Fruit fly (Drosophila melanogaster) whole organism, wandering third instar larva: ENCODE results near the gene RSG7.

Source experiments
- Abd-B ChIP-seq: fragments of >200 bp; optimal IDR thresholded peaks from 2 replicates; lab custom pipeline; 2017; ENCODE audit warnings: missing biosample characterization, missing genetic modification characterization
- CG32264 ChIP-seq: fragments of 200-800 bp; sonication (Bioruptor generic); optimal IDR thresholded peaks from 2 replicates; lab custom pipeline; 2016; ENCODE audit warnings: missing biosample characterization, missing genetic modification characterization
- CG9705 ChIP-seq: fragments of 200-800 bp; sonication (Bioruptor generic); optimal IDR thresholded peaks from 2 replicates; lab custom pipeline; 2018; ENCODE audit warnings: missing biosample characterization, mild to moderate bottlenecking, missing genetic modification characterization
- CrebA ChIP-seq: fragments of 200-800 bp; sonication (Bioruptor generic); optimal IDR thresholded peaks from 2 replicates; lab custom pipeline; 2016; ENCODE audit warnings: missing biosample characterization, mild to moderate bottlenecking, missing genetic modification characterization, borderline replicate concordance
- Dfd ChIP-seq: fragments of >200 bp; optimal IDR thresholded peaks from 2 replicates; lab custom pipeline; 2017; ENCODE audit warnings: missing biosample characterization, missing genetic modification characterization
- GATAd ChIP-seq: sonication (Bioruptor generic); optimal IDR thresholded peaks from 2 replicates; lab custom pipeline; 2016; ENCODE audit warnings: missing biosample characterization, missing genetic modification characterization
- HLH106 ChIP-seq: fragments of 200-800 bp; optimal IDR thresholded peaks from 3 replicates; lab custom pipeline; 2019; ENCODE audit warnings: missing biosample characterization, mild to moderate bottlenecking, missing genetic modification characterization, moderate library complexity
- Hr83 ChIP-seq: fragments of 200-300 bp; sonication (Bioruptor generic); optimal IDR thresholded peaks from 2 replicates; lab custom pipeline; 2016; ENCODE audit warnings: missing biosample characterization, mild to moderate bottlenecking, missing genetic modification characterization, moderate library complexity; ENCODE audit not compliant: poor library complexity, severe bottlenecking
- Mio ChIP-seq: sonication (Bioruptor generic); optimal IDR thresholded peaks from 2 replicates; lab custom pipeline; 2016; ENCODE audit warnings: missing biosample characterization, missing genetic modification characterization
- Myc ChIP-seq: fragments of >200 bp; optimal IDR thresholded peaks from 2 replicates; lab custom pipeline; 2017
- N ChIP-seq: fragments of >200 bp; optimal IDR thresholded peaks from 2 replicates; lab custom pipeline; 2018; ENCODE audit warnings: missing biosample characterization, missing external identifiers, missing genetic modification characterization
- OdsH ChIP-seq: fragments of 200-800 bp; sonication (Bioruptor generic); optimal IDR thresholded peaks from 2 replicates; lab custom pipeline; 2016; ENCODE audit warnings: missing biosample characterization, mild to moderate bottlenecking, missing genetic modification characterization
- Rel ChIP-seq, 2 experiments: fragments of 200-800 bp; sonication (Bioruptor generic) in 1 of 2; optimal IDR thresholded peaks; 2 replicates in 1 of 2; 3 replicates in 1 of 2; lab custom pipeline; 2016 to 2019; ENCODE audit warnings: mild to moderate bottlenecking in 2 of 2, missing biosample characterization in 2 of 2, missing genetic modification characterization in 2 of 2, moderate library complexity in 1 of 2
- Sp1 ChIP-seq: fragments of 200-800 bp; sonication (Bioruptor generic); optimal IDR thresholded peaks from 3 replicates; lab custom pipeline; 2019; ENCODE audit warnings: missing biosample characterization, mild to moderate bottlenecking, missing genetic modification characterization, moderate library complexity
- Vsx2 ChIP-seq: fragments of 200-300, 225-300 bp; sonication (Bioruptor generic); optimal IDR thresholded peaks from 2 replicates; lab custom pipeline; 2018; ENCODE audit warnings: missing biosample characterization, missing genetic modification characterization; ENCODE audit not compliant: partially characterized antibody
- br ChIP-seq: fragments of 200-800 bp; sonication (Bioruptor generic); optimal IDR thresholded peaks from 2 replicates; lab custom pipeline; 2016; ENCODE audit warnings: missing biosample characterization, missing genetic modification characterization
- brk ChIP-seq: fragments of 200-800 bp; sonication (Bioruptor generic); optimal IDR thresholded peaks from 2 replicates; lab custom pipeline; 2016; ENCODE audit warnings: missing biosample characterization, mild to moderate bottlenecking, missing genetic modification characterization
- dl ChIP-seq, 2 experiments: fragments of 175-275, 200-275 bp in 1 of 2; fragments of 200-275 bp in 1 of 2; sonication (Bioruptor generic); optimal IDR thresholded peaks; lab custom pipeline; 2018; ENCODE audit warnings: mild to moderate bottlenecking in 2 of 2, missing biosample characterization in 2 of 2, missing genetic modification characterization in 2 of 2, moderate library complexity in 2 of 2; ENCODE audit not compliant: partially characterized antibody in 2 of 2, insufficient read depth in 1 of 2
- dmrt93B ChIP-seq: fragments of 200-800 bp; sonication (Bioruptor generic); optimal IDR thresholded peaks from 2 replicates; lab custom pipeline; 2018; ENCODE audit warnings: missing biosample characterization, mild to moderate bottlenecking, missing genetic modification characterization
- ey ChIP-seq: fragments of 200-800 bp; sonication (Bioruptor generic); optimal IDR thresholded peaks from 2 replicates; lab custom pipeline; 2016; ENCODE audit warnings: missing biosample characterization, missing genetic modification characterization
- foxo ChIP-seq, 2 experiments: fragments of 200-800 bp; sonication (Bioruptor generic); optimal IDR thresholded peaks; 2 replicates in 1 of 2; 3 replicates in 1 of 2; lab custom pipeline; 2016 to 2017; ENCODE audit warnings: missing biosample characterization in 2 of 2, missing genetic modification characterization in 2 of 2
- fru ChIP-seq: fragments of 200-800 bp; sonication (Bioruptor generic); optimal IDR thresholded peaks from 3 replicates; lab custom pipeline; 2016; ENCODE audit warnings: missing biosample characterization, mild to moderate bottlenecking, missing genetic modification characterization
- h ChIP-seq: fragments of 200-800 bp; sonication (Bioruptor generic); optimal IDR thresholded peaks from 3 replicates; lab custom pipeline; 2016; ENCODE audit warnings: missing biosample characterization, mild to moderate bottlenecking, missing genetic modification characterization
- jim ChIP-seq: fragments of 175-275, 200-325 bp; sonication (Bioruptor generic); optimal IDR thresholded peaks from 2 replicates; lab custom pipeline; 2016; ENCODE audit warnings: missing biosample characterization, mild to moderate bottlenecking, missing genetic modification characterization
- lola ChIP-seq: fragments of >200 bp; optimal IDR thresholded peaks from 2 replicates; lab custom pipeline; 2017; ENCODE audit warnings: missing biosample characterization, missing genetic modification characterization
- pan ChIP-seq: fragments of >200 bp; optimal IDR thresholded peaks from 2 replicates; lab custom pipeline; 2017
- psq ChIP-seq: fragments of 200-800 bp; sonication (Bioruptor generic); optimal IDR thresholded peaks from 3 replicates; lab custom pipeline; 2017; ENCODE audit warnings: missing biosample characterization, mild to moderate bottlenecking, missing genetic modification characterization, moderate library complexity
- rgr ChIP-seq: fragments of 200-800 bp; sonication (Bioruptor generic); optimal IDR thresholded peaks from 3 replicates; lab custom pipeline; 2016; ENCODE audit warnings: missing biosample characterization, mild to moderate bottlenecking, missing genetic modification characterization
- sv ChIP-seq: fragments of 200-800 bp; sonication (Bioruptor generic); optimal IDR thresholded peaks from 3 replicates; lab custom pipeline; 2016; ENCODE audit warnings: missing biosample characterization, missing genetic modification characterization
- tai ChIP-seq: sonication (Bioruptor generic); optimal IDR thresholded peaks from 2 replicates; lab custom pipeline; 2016; ENCODE audit warnings: missing biosample characterization, missing genetic modification characterization
- usp ChIP-seq: fragments of >200 bp; optimal IDR thresholded peaks from 2 replicates; lab custom pipeline; 2017; ENCODE audit warnings: missing biosample characterization, missing genetic modification characterization

The RSG7 gene

dm6 chrX:16818186-16818585 lies 26.0 kb downstream of the RSG7 start:
- no peak for TF ChIP-seq Rel (GFP tag; optimal IDR thresholded peaks at IDR 0.05; lab: Kevin White, UChicago)
- peak; percentile 31 for TF ChIP-seq Rel (tag; optimal IDR thresholded peaks at IDR 0.05; lab: Kevin White, UChicago)
- TF ChIP-seq N (GFP tag; lab: Kevin White, UChicago), result no peak

- no peak for TF ChIP-seq Rel (GFP tag; optimal IDR thresholded peaks at IDR 0.05; lab: Kevin White, UChicago)
- no peak for TF ChIP-seq Rel (tag; optimal IDR thresholded peaks at IDR 0.05; lab: Kevin White, UChicago)
- no peak for TF ChIP-seq usp
- TF ChIP-seq Myc (lab: Kevin White, UChicago), result peak; percentile 70
- TF ChIP-seq brk, result no peak
Measured at dm6 chrX:16816500-16816899, 27.7 kb downstream of the RSG7 start.

- TF ChIP-seq foxo (GFP tag; optimal IDR thresholded peaks at IDR 0.05; lab: Kevin White, UChicago) (peak in 1 of 2 experiments; percentile 3), Rel (GFP tag; optimal IDR thresholded peaks at IDR 0.05; lab: Kevin White, UChicago) (no peak), Rel (tag; optimal IDR thresholded peaks at IDR 0.05; lab: Kevin White, UChicago) (no peak), CrebA (GFP tag; lab: Kevin White, UChicago) (no peak)
Measured at dm6 chrX:16815168-16815567, 29.1 kb downstream of the RSG7 start.

- TF ChIP-seq CG32264 (GFP tag; lab: Kevin White, UChicago), result no peak
- peak in 1 of 2 experiments; percentile 4 for TF ChIP-seq foxo (GFP tag; optimal IDR thresholded peaks at IDR 0.05; lab: Kevin White, UChicago)
- TF ChIP-seq h (GFP tag; lab: Kevin White, UChicago), result no peak
- no peak for TF ChIP-seq sv (GFP tag; lab: Kevin White, UChicago)
- no peak for TF ChIP-seq Vsx2 (GFP tag; lab: Kevin White, UChicago)
- no peak for TF ChIP-seq psq (GFP tag; lab: Kevin White, UChicago)
- TF ChIP-seq dl (GFP tag; optimal IDR thresholded peaks at IDR 0.05; lab: Kevin White, UChicago; ENCODE audit: insufficient read depth in 1 of 2, partially characterized antibody in 2 of 2), result no peak
Measured at dm6 chrX:16814351-16814750, 29.9 kb downstream of the RSG7 start.

dm6 chrX:16813226-16813625 lies 31.0 kb downstream of the RSG7 start:
- no peak for TF ChIP-seq lola
- TF ChIP-seq CrebA (GFP tag; lab: Kevin White, UChicago), result no peak
- TF ChIP-seq Hr83, result no peak
- no peak for TF ChIP-seq CG32264 (GFP tag; lab: Kevin White, UChicago)

dm6 chrX:16811213-16811749 lies 33.0 kb downstream of the RSG7 start, which contains the start of gene CG4829:
CG4829 (plus strand) TSS chrX:16811699.
- TF ChIP-seq fru (GFP tag; lab: Kevin White, UChicago) (peak; percentile 40), CrebA (GFP tag; lab: Kevin White, UChicago) (no peak), lola (no peak), pan (lab: Kevin White, UChicago) (no peak), jim (GFP tag; lab: Kevin White, UChicago) (no peak), h (GFP tag; lab: Kevin White, UChicago) (peak; percentile 65), OdsH (GFP tag; lab: Kevin White, UChicago) (peak; percentile 9), ey (GFP tag; lab: Kevin White, UChicago) (peak; percentile 33), sv (GFP tag; lab: Kevin White, UChicago) (peak; percentile 54), foxo (GFP tag; optimal IDR thresholded peaks at IDR 0.05; lab: Kevin White, UChicago) (peak in 1 of 2 experiments; percentile 42), usp (no peak), Rel (GFP tag; optimal IDR thresholded peaks at IDR 0.05; lab: Kevin White, UChicago) (no peak), Rel (tag; optimal IDR thresholded peaks at IDR 0.05; lab: Kevin White, UChicago) (no peak), Mio (GFP tag; lab: Kevin White, UChicago) (no peak), CG9705 (GFP tag; lab: Kevin White, UChicago) (no peak), Abd-B (GFP tag; lab: Kevin White, UChicago) (no peak), rgr (GFP tag; lab: Kevin White, UChicago) (peak; percentile 40), tai (GFP tag; lab: Kevin White, UChicago) (no peak), dmrt93B (GFP tag; lab: Kevin White, UChicago) (peak; percentile 32), dl (GFP tag; optimal IDR thresholded peaks at IDR 0.05; lab: Kevin White, UChicago; ENCODE audit: insufficient read depth in 1 of 2, partially characterized antibody in 2 of 2) (no peak), Sp1 (GFP tag; lab: Kevin White, UChicago) (peak; percentile 14), Dfd (no peak), HLH106 (peak; percentile 64), GATAd (GFP tag; lab: Kevin White, UChicago) (no peak), N (GFP tag; lab: Kevin White, UChicago) (no peak), br (GFP tag; lab: Kevin White, UChicago) (peak; percentile 31), brk (no peak)
